Fruit fly (Drosophila melanogaster): ENCODE data around the gene cmb.

dm6 chr3L:13452281-13452680, 9.9 kb downstream of the cmb start:
- TF ChIP-seq CG8478 (optimal IDR thresholded peaks at IDR 0.05) = no peak
- TF ChIP-seq CTCF (optimal IDR thresholded peaks at IDR 0.05) = no peak

Measured in S2 (cell line).